Worm (Caenorhabditis elegans) whole organism, L4/young adult: ENCODE data around the gene pygl-1.
A peak's percentile ranks its signal among the peaks of the same experiment; 100 is the strongest.
"Not testable (repeated sequence)": the region's sequence is repeated elsewhere in the genome, so short reads cannot be mapped to it uniquely, and the experiment has no call there.

Experiments used
- W03F9.2 ChIP-seq: fragments of 150-350 bp; optimal IDR thresholded peaks from 2 replicates; lab custom pipeline; 2014; ENCODE audit warnings: missing biosample characterization, missing genetic modification characterization
- dao-5 ChIP-seq: sonication (generic microtip); optimal IDR thresholded peaks from 2 replicates; lab custom pipeline; 2016; ENCODE audit warnings: missing genotype, missing genetic modification characterization, moderate library complexity, missing compliant biosample characterization
- him-1 ChIP-seq: sonication (generic microtip); optimal IDR thresholded peaks from 2 replicates; lab custom pipeline; 2016; ENCODE audit warnings: missing genotype, missing genetic modification reagents, missing genetic modification characterization, missing compliant biosample characterization

Gene pygl-1

ce11 chrV:3614397-3614796 lies 35.6 kb downstream of the pygl-1 start, which contains the start of gene T22F3.11:
Gene T22F3.11, minus strand, starts transcription at chrV:3614553.
- TF ChIP-seq W03F9.2 (tag; lab: Kevin White, UChicago) (no peak), dao-5 (no peak), him-1 (tag; lab: Kevin White, UChicago) (no peak)

- TF ChIP-seq dao-5 (no peak), W03F9.2 (tag; lab: Kevin White, UChicago) (no peak), him-1 (tag; lab: Kevin White, UChicago) (no peak)
These were observed 38.0 kb downstream of the pygl-1 start for ce11 chrV:3616844-3617243.

- not testable (repeated sequence) for TF ChIP-seq him-1 (tag; lab: Kevin White, UChicago); W03F9.2 (tag; lab: Kevin White, UChicago); dao-5
These were observed 41.8 kb downstream of the pygl-1 start, which contains the start of gene srx-93 for ce11 chrV:3620608-3621007. Gene srx-93, minus strand, starts transcription at chrV:3620708.

ce11 chrV:3626944-3627343 lies 48.1 kb downstream of the pygl-1 start, which contains the start of gene F59B1.4:
Gene F59B1.4, minus strand, starts transcription at chrV:3627044.
- TF ChIP-seq dao-5 (no peak), W03F9.2 (tag; lab: Kevin White, UChicago) (no peak), him-1 (tag; lab: Kevin White, UChicago) (no peak)

- TF ChIP-seq W03F9.2 (tag; lab: Kevin White, UChicago), result no peak
- TF ChIP-seq dao-5, result no peak
- TF ChIP-seq him-1 (tag; lab: Kevin White, UChicago), result no peak
These were observed 52.8 kb downstream of the pygl-1 start, which contains the start of gene F59B1.6 for ce11 chrV:3631591-3631990. Gene F59B1.6, minus strand, starts transcription at chrV:3631691.

ce11 chrV:3632249-3633030 lies 53.6 kb downstream of the pygl-1 start:
- TF ChIP-seq dao-5 (no peak), him-1 (tag; lab: Kevin White, UChicago) (no peak), W03F9.2 (tag; lab: Kevin White, UChicago) (no peak)

ce11 chrV:3633041-3633440 lies 54.2 kb downstream of the pygl-1 start, which contains the start of gene F59B1.2:
Gene F59B1.2, plus strand, starts transcription at chrV:3633341.
- TF ChIP-seq him-1 (tag; lab: Kevin White, UChicago), result no peak
- no peak for TF ChIP-seq W03F9.2 (tag; lab: Kevin White, UChicago)

ce11 chrV:3634293-3635016 lies 55.6 kb downstream of the pygl-1 start:
- TF ChIP-seq W03F9.2 (tag; lab: Kevin White, UChicago) (no peak), dao-5 (peak; percentile 10), him-1 (tag; lab: Kevin White, UChicago) (no peak)
